Worm (Caenorhabditis elegans): ENCODE measurements around the gene jmjd-3.2.

ce11 chrX:14492441-14492840, 44.4 kb downstream of the jmjd-3.2 start:
- no peak for TF ChIP-seq elt-2 (tag; optimal IDR thresholded peaks at IDR 0.05)
- no peak for TF ChIP-seq fkh-10 (GFP tag; optimal IDR thresholded peaks at IDR 0.05)
- TF ChIP-seq pha-4 (tag; optimal IDR thresholded peaks at IDR 0.05), result no peak
- TF ChIP-seq ceh-18 (tag; optimal IDR thresholded peaks at IDR 0.05), result no peak
- no peak for TF ChIP-seq sox-2 (GFP tag; IDR thresholded peaks at IDR 0.05)
- TF ChIP-seq C08G9.2 (tag; optimal IDR thresholded peaks at IDR 0.05), result no peak
- TF ChIP-seq nfya-1 (tag; optimal IDR thresholded peaks at IDR 0.05), result no peak
- TF ChIP-seq ceh-34 (tag; optimal IDR thresholded peaks at IDR 0.05), result no peak
- TF ChIP-seq rnt-1 (tag; optimal IDR thresholded peaks at IDR 0.05), result no peak
